Fruit fly (Drosophila melanogaster) whole organism, prepupa: Measurements from ENCODE around the gene Nup358.

ENCODE experiments used
- Blimp-1 ChIP-seq: fragments of 200-800 bp; sonication (Bioruptor generic); optimal IDR thresholded peaks from 3 replicates; lab custom pipeline; 2017; ENCODE audit warnings: missing biosample characterization, missing genetic modification characterization, mild to moderate bottlenecking, moderate library complexity, missing genetic modification reagents
- CG15336 ChIP-seq: fragments of 200-800 bp; sonication (Bioruptor generic); IDR thresholded peaks from 2 replicates; pipeline ENCODE4 v1.3.6; 2022; ENCODE audit warnings: missing biosample characterization, missing genetic modification characterization
- CG6854 ChIP-seq: fragments of 200-800 bp; sonication (Bioruptor generic); optimal IDR thresholded peaks from 2 replicates; lab custom pipeline; 2017; ENCODE audit warnings: missing biosample characterization, mild to moderate bottlenecking, missing genetic modification characterization
- CG7368 ChIP-seq: fragments of 200-800 bp; sonication (Bioruptor generic); optimal IDR thresholded peaks from 3 replicates; lab custom pipeline; 2016; ENCODE audit warnings: missing biosample characterization, missing genetic modification characterization
- Lpt ChIP-seq: fragments of 200-800 bp; sonication (Bioruptor generic); optimal IDR thresholded peaks from 3 replicates; lab custom pipeline; 2016; ENCODE audit warnings: missing biosample characterization, missing genetic modification characterization
- dac ChIP-seq: fragments of 200-800 bp; sonication (Bioruptor generic); optimal IDR thresholded peaks from 2 replicates; lab custom pipeline; 2017; ENCODE audit warnings: missing biosample characterization, mild to moderate bottlenecking, missing genetic modification characterization
- dsx ChIP-seq: fragments of 200-800 bp; optimal IDR thresholded peaks from 3 replicates; lab custom pipeline; 2019; ENCODE audit warnings: missing biosample characterization, mild to moderate bottlenecking, missing genetic modification characterization, moderate library complexity; ENCODE audit not compliant: poor library complexity, severe bottlenecking
- esn ChIP-seq: fragments of 200-800 bp; sonication (Bioruptor generic); optimal IDR thresholded peaks from 2 replicates; lab custom pipeline; 2016; ENCODE audit warnings: missing biosample characterization, mild to moderate bottlenecking, missing genetic modification characterization, moderate library complexity
- fd59A ChIP-seq: fragments of 200-800 bp; sonication (Bioruptor generic); optimal IDR thresholded peaks from 2 replicates; lab custom pipeline; 2017; ENCODE audit warnings: missing biosample characterization, mild to moderate bottlenecking, missing genetic modification characterization, missing genetic modification reagents
- fkh ChIP-seq: fragments of 200-800 bp; sonication (Bioruptor generic); optimal IDR thresholded peaks from 3 replicates; lab custom pipeline; 2017; ENCODE audit warnings: missing biosample characterization, mild to moderate bottlenecking, missing genetic modification characterization, moderate library complexity

- TF ChIP-seq esn (GFP tag; lab: Kevin White, UChicago) (no peak), Lpt (no peak), CG15336 (no peak), CG6854 (GFP tag; lab: Kevin White, UChicago) (no peak), CG7368 (GFP tag; lab: Kevin White, UChicago) (no peak), fkh (GFP tag; lab: Kevin White, UChicago) (no peak), dac (GFP tag; lab: Kevin White, UChicago) (no peak), Blimp-1 (GFP tag; lab: Kevin White, UChicago) (no peak), dsx (no peak), fd59A (no peak)
Observed at dm6 chr3R:25279796-25280350, 30.7 kb downstream of the Nup358 start, which contains the start of gene CG10514.
